Fruit fly (Drosophila melanogaster): Measurements from ENCODE around the gene Vps45.

Vps45 gene

DNA sequence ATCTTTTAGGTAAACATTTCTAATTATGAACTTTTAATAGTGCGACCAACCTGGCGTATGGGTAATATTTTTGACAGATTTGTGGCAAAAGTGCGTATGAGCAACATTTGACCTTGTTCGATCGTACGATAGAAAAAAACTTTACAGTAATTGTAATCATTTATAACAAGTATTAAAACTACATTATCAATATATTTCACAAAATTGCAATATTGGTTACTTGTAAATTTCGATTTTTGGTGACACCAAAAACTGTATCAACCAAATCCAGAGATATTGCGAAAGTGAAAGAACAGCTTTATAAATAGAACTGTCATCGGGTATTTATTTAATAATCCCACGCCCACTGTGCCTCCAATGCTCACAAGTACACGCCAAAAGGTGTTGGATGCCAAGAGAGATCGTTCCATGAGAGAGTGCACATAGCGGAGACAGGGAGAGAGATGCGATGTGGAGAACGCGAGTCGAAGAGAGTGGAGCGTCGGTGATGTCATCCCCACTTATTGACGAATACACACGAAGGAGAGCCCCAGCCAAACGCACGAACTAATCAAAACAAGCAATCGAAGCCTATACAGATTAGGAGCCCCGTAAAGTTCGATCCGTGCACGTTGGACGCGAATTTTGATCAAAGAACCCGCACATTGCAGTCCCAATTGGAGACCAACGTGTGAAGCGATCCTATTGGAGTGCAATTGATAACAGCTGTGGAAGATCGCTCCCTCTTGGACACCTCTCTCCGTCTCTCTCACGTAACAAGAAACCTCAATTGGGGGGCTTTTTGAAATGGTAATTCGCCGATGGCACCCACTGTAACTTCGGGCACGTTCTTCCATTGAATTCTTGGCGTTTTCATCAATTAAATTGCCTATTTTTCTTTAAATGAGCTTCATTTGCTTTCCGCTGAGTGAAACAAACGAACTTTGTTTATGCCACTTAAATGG, 30.3 kb upstream of the Vps45 start (continued):
- peak; percentile 80 for TF ChIP-seq CG10366 (GFP tag; IDR thresholded peaks at IDR 0.05)
- TF ChIP-seq CG11398 (GFP tag; optimal IDR thresholded peaks at IDR 0.05): peak; percentile 84
- peak; percentile 92 for TF ChIP-seq Mad (GFP tag; optimal IDR thresholded peaks at IDR 0.05)
- peak; percentile 88 for TF ChIP-seq vvl (GFP tag; IDR thresholded peaks at IDR 0.05)
- peak; percentile 75 for TF ChIP-seq Oaz (GFP tag; IDR thresholded peaks at IDR 0.05)
- TF ChIP-seq dati (GFP tag; IDR thresholded peaks at IDR 0.05): peak; percentile 41; the same call in 1 of the 2 replicates
- TF ChIP-seq amos (GFP tag; IDR thresholded peaks at IDR 0.05; ENCODE audit: partially characterized antibody): no peak
- TF ChIP-seq Pdp1 (GFP tag; optimal IDR thresholded peaks at IDR 0.05): peak; percentile 84 to 96
- TF ChIP-seq CG8359 (GFP tag; optimal IDR thresholded peaks at IDR 0.05; ENCODE audit: borderline replicate concordance): peak; percentile 87
- TF ChIP-seq Sox100B (GFP tag; optimal IDR thresholded peaks at IDR 0.05): peak; percentile 99
- TF ChIP-seq lbe (GFP tag; optimal IDR thresholded peaks at IDR 0.05): peak; percentile 84
- peak; percentile 84 for TF ChIP-seq Spps (tag; optimal IDR thresholded peaks at IDR 0.05)
- TF ChIP-seq CG10267 (tag; optimal IDR thresholded peaks at IDR 0.05): peak; percentile 92
- TF ChIP-seq CG2202 (tag; optimal IDR thresholded peaks at IDR 0.05): peak; percentile 85
- peak; percentile 97 for TF ChIP-seq CG6765 (GFP tag; optimal IDR thresholded peaks at IDR 0.05)
- TF ChIP-seq CG6683 (GFP tag; optimal IDR thresholded peaks at IDR 0.05): peak; percentile 94
- no peak for TF ChIP-seq Lpt (GFP tag; optimal IDR thresholded peaks at IDR 0.05)
- TF ChIP-seq ttk (GFP tag; IDR thresholded peaks at IDR 0.05): peak; percentile 78
- peak; percentile 96 for TF ChIP-seq phol (tag; optimal IDR thresholded peaks at IDR 0.05)
- TF ChIP-seq chif (GFP tag; optimal IDR thresholded peaks at IDR 0.05): peak; percentile 89 to 90
- peak; percentile 80 for TF ChIP-seq onecut (GFP tag; IDR thresholded peaks at IDR 0.05)
- peak; percentile 82 for TF ChIP-seq Jarid2 (GFP tag; optimal IDR thresholded peaks at IDR 0.05)
- peak; percentile 87 for TF ChIP-seq CG32767 (GFP tag; IDR thresholded peaks at IDR 0.05)
- peak; percentile 99 for TF ChIP-seq CG7556 (GFP tag; optimal IDR thresholded peaks at IDR 0.05)
- peak; percentile 97 for TF ChIP-seq HHEX (GFP tag; optimal IDR thresholded peaks at IDR 0.05)
- TF ChIP-seq Tbp (GFP tag; optimal IDR thresholded peaks at IDR 0.05): no peak
- TF ChIP-seq CG12299 (tag; optimal IDR thresholded peaks at IDR 0.05): peak; percentile 93
- peak; percentile 78 for TF ChIP-seq CG4282 (GFP tag; optimal IDR thresholded peaks at IDR 0.05)
- TF ChIP-seq stwl (tag; optimal IDR thresholded peaks at IDR 0.05): no peak
- TF ChIP-seq cg (GFP tag; optimal IDR thresholded peaks at IDR 0.05): no peak
- peak; percentile 82 for TF ChIP-seq CG6272 (GFP tag; IDR thresholded peaks at IDR 0.05)
- TF ChIP-seq tap (tag; optimal IDR thresholded peaks at IDR 0.05): peak; percentile 88
- TF ChIP-seq CG3995 (GFP tag; optimal IDR thresholded peaks at IDR 0.05): peak; percentile 79
- TF ChIP-seq nom (GFP tag; optimal IDR thresholded peaks at IDR 0.05): peak; percentile 87
- peak; percentile 89 for TF ChIP-seq Mes4 (GFP tag; optimal IDR thresholded peaks at IDR 0.05)
- peak; percentile 53; the same call in 1 of the 2 replicates for TF ChIP-seq Rx (GFP tag; IDR thresholded peaks at IDR 0.05)
- TF ChIP-seq CG1024 (GFP tag; IDR thresholded peaks at IDR 0.05): peak; percentile 50; the same call in 1 of the 2 replicates
- TF ChIP-seq CG6175 (GFP tag; IDR thresholded peaks at IDR 0.05): peak; percentile 82
- TF ChIP-seq CG33557 (GFP tag; optimal IDR thresholded peaks at IDR 0.05): peak; percentile 84
- peak; percentile 71 for TF ChIP-seq Sry-β (GFP tag; optimal IDR thresholded peaks at IDR 0.05)
- peak; percentile 41 for TF ChIP-seq Sry-δ (GFP tag; optimal IDR thresholded peaks at IDR 0.05)
- TF ChIP-seq shn (GFP tag; optimal IDR thresholded peaks at IDR 0.05): peak; percentile 92
- no peak for TF ChIP-seq Hr39 (optimal IDR thresholded peaks at IDR 0.05)
- peak; percentile 62; the same call in 1 of the 2 replicates for TF ChIP-seq Dip2 (GFP tag; IDR thresholded peaks at IDR 0.05)
- TF ChIP-seq ssp (GFP tag; IDR thresholded peaks at IDR 0.05): peak; percentile 83
- peak; percentile 87 for TF ChIP-seq CG11093 (GFP tag; IDR thresholded peaks at IDR 0.05)
- TF ChIP-seq CG7271 (tag; optimal IDR thresholded peaks at IDR 0.05): peak; percentile 46
- peak; percentile 82 for TF ChIP-seq CG8944 (GFP tag; optimal IDR thresholded peaks at IDR 0.05)
- peak; percentile 96 for TF ChIP-seq Sox102F (GFP tag; optimal IDR thresholded peaks at IDR 0.05)

Data from whole organism, embryonic.